Worm (Caenorhabditis elegans) whole organism, early embryonic: ENCODE measurements around the gene H03G16.1.

Source experiments
- B0310.2 ChIP-seq: sonication (generic microtip); optimal IDR thresholded peaks from 2 replicates; lab custom pipeline; 2016; ENCODE audit warnings: mild to moderate bottlenecking, missing genetic modification characterization, missing compliant biosample characterization
- F13C5.2 ChIP-seq: sonication (generic microtip); optimal IDR thresholded peaks from 2 replicates; lab custom pipeline; 2017; ENCODE audit warnings: mild to moderate bottlenecking, missing genetic modification characterization, inconsistent platforms, missing compliant biosample characterization
- aly-1 ChIP-seq: sonication (generic microtip); optimal IDR thresholded peaks from 2 replicates; lab custom pipeline; 2016; ENCODE audit warnings: missing genetic modification characterization, missing compliant biosample characterization
- ama-1 ChIP-seq: fragments of 150-350 bp; optimal IDR thresholded peaks from 2 replicates; lab custom pipeline; 2014
- ceh-13 ChIP-seq: fragments of 200-800 bp; sonication (Bioruptor generic); optimal IDR thresholded peaks from 2 replicates; lab custom pipeline; 2018; ENCODE audit warnings: mild to moderate bottlenecking, missing genetic modification characterization, missing compliant biosample characterization
- ceh-36 ChIP-seq: sonication (generic microtip); optimal IDR thresholded peaks from 2 replicates; lab custom pipeline; 2016; ENCODE audit warnings: missing genetic modification characterization, inconsistent platforms, missing compliant biosample characterization
- ets-7 ChIP-seq: sonication (generic microtip); optimal IDR thresholded peaks from 2 replicates; lab custom pipeline; 2016; ENCODE audit warnings: missing genotype, missing genetic modification characterization, missing compliant biosample characterization
- flt-1 ChIP-seq: fragments of 200-800 bp; sonication (Bioruptor generic); IDR thresholded peaks from 2 replicates; pipeline ENCODE4 v1.3.6; 2022; ENCODE audit warnings: missing genetic modification characterization, missing compliant biosample characterization
- hmbx-1 ChIP-seq: sonication (generic microtip); optimal IDR thresholded peaks from 2 replicates; lab custom pipeline; 2016; ENCODE audit warnings: mild to moderate bottlenecking, missing genetic modification characterization, missing compliant biosample characterization
- hmg-4 ChIP-seq: fragments of 200-800 bp; sonication (Bioruptor generic); optimal IDR thresholded peaks from 2 replicates; lab custom pipeline; 2018; ENCODE audit warnings: mild to moderate bottlenecking, missing genetic modification characterization, missing compliant biosample characterization
- hnd-1 ChIP-seq: sonication (generic microtip); optimal IDR thresholded peaks from 2 replicates; lab custom pipeline; 2016; ENCODE audit warnings: missing genetic modification characterization, missing compliant biosample characterization
- pes-1 ChIP-seq: fragments of 200-800 bp; sonication (Bioruptor generic); IDR thresholded peaks from 2 replicates; pipeline ENCODE4 v1.3.6; 2022; ENCODE audit warnings: missing genetic modification reagents, missing genetic modification characterization, missing compliant biosample characterization
- scrt-1 ChIP-seq: fragments of 200-800 bp; sonication (Bioruptor generic); IDR thresholded peaks from 2 replicates; pipeline ENCODE4 v1.3.6; 2022; ENCODE audit warnings: missing genetic modification characterization, missing compliant biosample characterization
- sea-1 ChIP-seq: fragments of 200-800 bp; sonication (Bioruptor generic); conservative IDR thresholded peaks from 2 replicates; pipeline ENCODE4 v1.3.6; 2022; ENCODE audit warnings: missing genetic modification characterization, missing compliant biosample characterization
- tbx-11 ChIP-seq: fragments of 200-800 bp; sonication (Bioruptor generic); IDR thresholded peaks from 2 replicates; pipeline ENCODE4 v1.3.6; 2022; ENCODE audit warnings: missing genetic modification characterization, missing compliant biosample characterization
- tbx-37 ChIP-seq: fragments of 200-800 bp; sonication (Bioruptor generic); conservative IDR thresholded peaks from 2 replicates; pipeline ENCODE4 v1.3.6; 2022; ENCODE audit warnings: missing genetic modification reagents, missing genetic modification characterization, missing compliant biosample characterization
- tra-4 ChIP-seq: sonication (generic microtip); optimal IDR thresholded peaks from 2 replicates; lab custom pipeline; 2017; ENCODE audit warnings: missing genetic modification characterization, missing compliant biosample characterization

H03G16.1 gene

DNA sequence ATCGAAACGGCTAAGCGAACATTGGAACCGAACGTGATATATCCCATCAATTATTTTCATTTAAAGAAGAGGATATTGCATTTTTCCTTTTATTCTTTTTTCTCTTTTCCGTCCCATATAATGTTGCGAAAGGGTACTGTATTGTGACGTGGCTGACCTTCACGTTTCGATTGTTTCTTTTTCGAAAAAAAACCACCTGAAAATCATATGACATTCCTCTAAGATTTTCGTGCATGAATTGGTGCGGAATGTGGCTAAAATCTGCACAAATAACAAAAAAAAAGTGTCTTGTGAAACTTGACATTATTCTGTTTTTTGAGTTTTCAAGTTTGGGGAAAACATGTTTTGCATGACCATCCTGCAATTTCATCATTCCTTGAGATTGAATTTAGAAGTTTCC lies 24.6 kb downstream of the H03G16.1 start:
- TF ChIP-seq ceh-13 (GFP tag; lab: Kevin White, UChicago) (no peak), ets-7 (tag; lab: Kevin White, UChicago) (no peak), hnd-1 (tag; lab: Kevin White, UChicago) (no peak), scrt-1 (GFP tag; lab: Robert Waterston, UW) (no peak), ceh-36 (tag; lab: Kevin White, UChicago) (no peak)

DNA sequence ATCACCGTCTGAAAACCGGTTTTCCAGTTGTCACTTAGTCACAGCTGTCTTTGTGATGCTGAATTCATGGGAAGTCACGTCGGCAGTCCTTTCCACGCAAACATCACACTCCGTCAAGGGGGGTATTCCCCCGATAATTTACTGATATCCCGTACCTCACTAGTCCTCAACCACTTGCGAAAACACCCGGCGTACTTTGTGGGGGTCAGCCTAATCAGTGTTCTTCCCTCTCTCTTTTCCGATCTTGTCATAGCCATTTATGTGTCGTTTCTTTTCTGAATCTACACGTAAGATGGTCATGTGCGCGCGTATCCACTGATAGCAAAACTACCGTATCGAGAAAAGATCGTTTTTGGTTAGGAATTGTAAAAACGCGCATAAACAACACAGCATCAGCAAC lies 25.7 kb downstream of the H03G16.1 start:
- TF ChIP-seq tbx-37 (GFP tag; lab: Robert Waterston, UW) (no peak), B0310.2 (tag; lab: Kevin White, UChicago) (no peak), ceh-36 (tag; lab: Kevin White, UChicago) (no peak), aly-1 (tag; lab: Kevin White, UChicago) (no peak), ceh-13 (GFP tag; lab: Kevin White, UChicago) (no peak), ets-7 (tag; lab: Kevin White, UChicago) (no peak), tra-4 (tag; lab: Kevin White, UChicago) (no peak), F13C5.2 (tag; lab: Kevin White, UChicago) (no peak), scrt-1 (GFP tag; lab: Robert Waterston, UW) (no peak), hnd-1 (tag; lab: Kevin White, UChicago) (no peak), tbx-11 (GFP tag; lab: Robert Waterston, UW) (no peak)

DNA sequence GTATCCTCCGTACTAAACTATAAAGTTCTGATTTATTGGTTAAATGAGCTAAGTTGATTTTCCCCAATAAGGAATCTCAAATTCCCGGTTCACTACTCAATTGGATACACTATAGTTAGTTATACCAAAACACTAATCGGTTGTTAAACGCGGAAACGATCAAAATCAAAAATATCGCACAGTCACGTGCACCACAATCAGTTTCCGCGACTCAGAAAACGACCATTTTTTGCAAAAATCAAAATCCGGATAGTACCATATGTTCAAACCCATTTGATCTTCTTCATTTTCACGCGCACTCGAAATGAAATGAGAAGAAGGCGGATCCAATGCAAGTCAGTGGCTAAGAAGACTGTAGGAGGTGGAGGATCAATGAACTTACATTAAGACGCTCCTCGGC lies 27.8 kb downstream of the H03G16.1 start:
- no peak for TF ChIP-seq tbx-37 (GFP tag; lab: Robert Waterston, UW)
- no peak for TF ChIP-seq pes-1 (GFP tag; lab: Robert Waterston, UW)
- no peak for TF ChIP-seq tbx-11 (GFP tag; lab: Robert Waterston, UW)
- TF ChIP-seq B0310.2 (tag; lab: Kevin White, UChicago) = no peak
- TF ChIP-seq tra-4 (tag; lab: Kevin White, UChicago) = no peak
- no peak for TF ChIP-seq hnd-1 (tag; lab: Kevin White, UChicago)
- no peak for TF ChIP-seq hmbx-1 (tag; lab: Kevin White, UChicago)
- TF ChIP-seq hmg-4 = no peak
- no peak for TF ChIP-seq F13C5.2 (tag; lab: Kevin White, UChicago)
- no peak for TF ChIP-seq sea-1 (GFP tag; lab: Robert Waterston, UW)
- no peak for TF ChIP-seq ets-7 (tag; lab: Kevin White, UChicago)
- TF ChIP-seq flt-1 (GFP tag; lab: Robert Waterston, UW) = no peak
- TF ChIP-seq ceh-36 (tag; lab: Kevin White, UChicago) = no peak
- no peak for TF ChIP-seq ama-1 (lab: Kevin White, UChicago)
- no peak for TF ChIP-seq aly-1 (tag; lab: Kevin White, UChicago)
- no peak for TF ChIP-seq ceh-13 (GFP tag; lab: Kevin White, UChicago)
- TF ChIP-seq scrt-1 (GFP tag; lab: Robert Waterston, UW) = no peak

DNA sequence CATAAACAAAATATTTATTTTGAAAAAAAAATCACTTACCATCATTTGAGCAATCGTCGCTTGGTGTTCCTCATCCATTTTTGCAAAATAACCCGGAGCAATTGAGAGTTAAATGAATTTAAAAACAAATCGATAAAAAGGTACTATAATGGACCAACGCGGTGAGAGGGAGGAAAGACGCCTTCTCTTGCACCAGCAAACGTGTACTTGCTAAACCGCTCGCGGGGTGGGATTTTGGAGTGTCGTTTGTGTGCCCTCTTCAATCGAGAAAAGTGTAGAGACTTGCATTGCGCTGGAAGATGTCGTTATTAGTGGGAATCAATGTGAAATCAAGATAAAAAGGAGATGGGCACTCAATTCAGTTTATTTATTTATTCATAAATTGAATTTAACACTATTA lies 30.1 kb downstream of the H03G16.1 start, which contains the start of gene H40L08.1:
Gene H40L08.1, minus strand, starts transcription at position 292 of the 400 bp plus-strand sequence.
- TF ChIP-seq sea-1 (GFP tag; lab: Robert Waterston, UW) (no peak), B0310.2 (tag; lab: Kevin White, UChicago) (no peak), tbx-37 (GFP tag; lab: Robert Waterston, UW) (0 out of 2 replicates have a peak, but pooled peaks have one; percentile 13), flt-1 (GFP tag; lab: Robert Waterston, UW) (no peak)

DNA sequence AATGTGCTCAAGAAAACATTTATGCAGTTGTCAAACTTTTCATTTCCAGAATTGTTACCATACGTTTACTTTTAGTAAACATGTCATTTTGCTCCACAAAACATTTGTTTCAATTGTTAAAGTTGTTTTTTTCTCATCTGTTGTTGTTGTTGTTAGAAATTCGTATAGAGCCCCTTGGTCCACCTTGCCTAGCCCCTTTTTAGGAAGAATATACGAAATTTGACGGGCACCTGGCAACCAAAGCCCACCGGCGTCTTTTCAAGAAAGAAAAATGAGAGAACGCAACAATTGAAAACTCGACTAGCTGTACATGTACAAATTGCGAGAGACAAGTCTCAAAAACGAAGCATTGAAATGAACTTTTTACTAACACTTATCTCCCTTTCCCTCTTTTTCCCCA lies 30.7 kb downstream of the H03G16.1 start, which contains the start of gene F09B12.5:
Gene F09B12.5, plus strand, starts transcription at position 301 of the 400 bp plus-strand sequence.
- TF ChIP-seq flt-1 (GFP tag; lab: Robert Waterston, UW) = no peak
- TF ChIP-seq scrt-1 (GFP tag; lab: Robert Waterston, UW) = no peak
- TF ChIP-seq tbx-37 (GFP tag; lab: Robert Waterston, UW) = no peak
- TF ChIP-seq aly-1 (tag; lab: Kevin White, UChicago) = no peak
- no peak for TF ChIP-seq tra-4 (tag; lab: Kevin White, UChicago)
- TF ChIP-seq B0310.2 (tag; lab: Kevin White, UChicago) = no peak
- no peak for TF ChIP-seq tbx-11 (GFP tag; lab: Robert Waterston, UW)
- no peak for TF ChIP-seq sea-1 (GFP tag; lab: Robert Waterston, UW)
- no peak for TF ChIP-seq ceh-36 (tag; lab: Kevin White, UChicago)
- TF ChIP-seq ama-1 (lab: Kevin White, UChicago) = no peak
- TF ChIP-seq hmbx-1 (tag; lab: Kevin White, UChicago) = no peak
- TF ChIP-seq hnd-1 (tag; lab: Kevin White, UChicago) = no peak
- TF ChIP-seq ets-7 (tag; lab: Kevin White, UChicago) = no peak
- TF ChIP-seq F13C5.2 (tag; lab: Kevin White, UChicago) = no peak
- no peak for TF ChIP-seq hmg-4
- TF ChIP-seq ceh-13 (GFP tag; lab: Kevin White, UChicago) = no peak
- no peak for TF ChIP-seq pes-1 (GFP tag; lab: Robert Waterston, UW)

DNA sequence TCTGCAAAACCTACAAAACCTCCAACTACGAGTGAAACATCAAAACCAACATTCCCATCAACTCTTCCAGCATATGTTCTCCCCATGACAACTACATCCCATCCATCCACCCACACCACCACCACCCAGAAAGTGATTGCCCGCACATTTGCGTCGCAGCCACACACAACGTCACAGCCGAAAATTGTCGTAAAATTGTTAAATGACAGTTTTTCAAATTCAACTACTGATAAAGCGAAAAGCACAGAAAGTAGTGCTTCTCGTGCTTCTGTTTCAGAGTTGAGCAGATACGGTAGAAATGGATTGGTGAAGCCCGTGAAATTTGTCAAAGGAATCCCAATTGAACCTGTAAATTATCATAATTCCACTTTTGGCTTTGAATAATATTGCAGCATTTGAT lies 34.1 kb downstream of the H03G16.1 start:
- TF ChIP-seq ama-1 (lab: Kevin White, UChicago) (no peak), flt-1 (GFP tag; lab: Robert Waterston, UW) (no peak), ceh-13 (GFP tag; lab: Kevin White, UChicago) (no peak)

DNA sequence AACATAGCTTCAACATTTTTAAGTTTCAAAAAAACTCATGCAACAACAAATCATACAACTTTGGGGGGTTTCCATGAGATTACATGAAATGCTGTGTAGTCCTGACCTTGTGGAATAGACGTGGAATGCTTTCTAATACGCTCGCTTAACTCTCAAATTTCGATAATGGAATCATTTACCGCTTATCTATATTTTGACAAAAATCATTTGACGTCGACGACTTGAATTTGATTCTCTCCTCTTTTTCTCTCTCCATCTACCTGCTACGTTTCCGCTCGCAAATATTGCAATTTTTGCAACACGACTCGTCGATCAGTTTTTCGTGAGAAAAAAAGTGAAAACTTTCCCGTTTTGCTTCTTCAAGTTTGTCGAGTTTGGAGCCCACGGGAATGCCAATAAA lies 35.4 kb downstream of the H03G16.1 start, which contains the start of gene flr-4:
Gene flr-4, plus strand, starts transcription at position 275 of the 400 bp plus-strand sequence.
- TF ChIP-seq hnd-1 (tag; lab: Kevin White, UChicago) = no peak
- no peak for TF ChIP-seq flt-1 (GFP tag; lab: Robert Waterston, UW)
- no peak for TF ChIP-seq tbx-37 (GFP tag; lab: Robert Waterston, UW)
- TF ChIP-seq ama-1 (lab: Kevin White, UChicago) = no peak
- no peak for TF ChIP-seq sea-1 (GFP tag; lab: Robert Waterston, UW)
- no peak for TF ChIP-seq B0310.2 (tag; lab: Kevin White, UChicago)
- no peak for TF ChIP-seq scrt-1 (GFP tag; lab: Robert Waterston, UW)
- TF ChIP-seq ceh-36 (tag; lab: Kevin White, UChicago) = no peak
- no peak for TF ChIP-seq pes-1 (GFP tag; lab: Robert Waterston, UW)
- TF ChIP-seq ets-7 (tag; lab: Kevin White, UChicago) = no peak
- TF ChIP-seq F13C5.2 (tag; lab: Kevin White, UChicago) = no peak
- TF ChIP-seq tbx-11 (GFP tag; lab: Robert Waterston, UW) = no peak
- TF ChIP-seq aly-1 (tag; lab: Kevin White, UChicago) = no peak
- no peak for TF ChIP-seq tra-4 (tag; lab: Kevin White, UChicago)
- TF ChIP-seq hmbx-1 (tag; lab: Kevin White, UChicago) = no peak
- no peak for TF ChIP-seq ceh-13 (GFP tag; lab: Kevin White, UChicago)
- TF ChIP-seq hmg-4 = no peak
